Worm (Caenorhabditis elegans) whole organism, young adult: ENCODE measurements around the gene sdhb-1.

Experiments
- B0261.1 ChIP-seq: sonication (generic microtip); optimal IDR thresholded peaks from 2 replicates; lab custom pipeline; 2016; ENCODE audit warnings: mild to moderate bottlenecking, missing genetic modification characterization, moderate library complexity, missing compliant biosample characterization
- B0336.3 ChIP-seq: fragments of 200-800 bp; sonication (Bioruptor generic); IDR thresholded peaks from 2 replicates; pipeline ENCODE4 v1.3.6; 2022; ENCODE audit warnings: missing genetic modification characterization, missing compliant biosample characterization
- C06A6.2 ChIP-seq: fragments of 200-800 bp; sonication (Bioruptor generic); conservative IDR thresholded peaks from 2 replicates; pipeline ENCODE4 v1.3.6; 2022; ENCODE audit warnings: missing genetic modification characterization, missing compliant biosample characterization
- D2030.7 ChIP-seq: fragments of 200-800 bp; sonication (Bioruptor generic); IDR thresholded peaks from 2 replicates; pipeline ENCODE4 v1.3.6; 2022; ENCODE audit warnings: missing genetic modification reagents, missing genetic modification characterization, missing compliant biosample characterization
- F10E7.11 ChIP-seq: sonication (generic microtip); optimal IDR thresholded peaks from 2 replicates; lab custom pipeline; 2017; ENCODE audit warnings: mild to moderate bottlenecking, missing genetic modification characterization, moderate library complexity, missing compliant biosample characterization
- F22D6.2 ChIP-seq: sonication (generic microtip); optimal IDR thresholded peaks from 2 replicates; lab custom pipeline; 2016; ENCODE audit warnings: mild to moderate bottlenecking, missing genetic modification characterization, missing compliant biosample characterization
- F39B2.1 ChIP-seq: fragments of 200-800 bp; sonication (Bioruptor generic); IDR thresholded peaks from 2 replicates; pipeline ENCODE4 v1.3.6; 2022; ENCODE audit warnings: missing genetic modification reagents, missing genetic modification characterization, missing compliant biosample characterization
- F57C9.4 ChIP-seq: sonication (generic microtip); optimal IDR thresholded peaks from 2 replicates; lab custom pipeline; 2017; ENCODE audit warnings: mild to moderate bottlenecking, missing genetic modification characterization, missing compliant biosample characterization
- K11D2.4 ChIP-seq: fragments of 200-800 bp; sonication (Bioruptor generic); IDR thresholded peaks from 2 replicates; pipeline ENCODE4 v1.3.6; 2022; ENCODE audit warnings: missing genetic modification reagents, missing genetic modification characterization, missing compliant biosample characterization
- K12H6.12 ChIP-seq: fragments of 200-800 bp; sonication (Bioruptor generic); optimal IDR thresholded peaks from 2 replicates; lab custom pipeline; 2018; ENCODE audit warnings: mild to moderate bottlenecking, missing genetic modification characterization, missing compliant biosample characterization
- T07F8.4 ChIP-seq: sonication (generic microtip); optimal IDR thresholded peaks from 2 replicates; lab custom pipeline; 2016; ENCODE audit warnings: mild to moderate bottlenecking, missing genetic modification characterization, moderate library complexity, missing compliant biosample characterization
- T26A5.8 ChIP-seq: sonication (generic microtip); optimal IDR thresholded peaks from 2 replicates; lab custom pipeline; 2016; ENCODE audit warnings: missing genetic modification characterization, missing compliant biosample characterization
- ama-1 ChIP-seq, 3 experiments: fragments of 150-350 bp in 1 of 3; sonication (generic microtip) in 2 of 3; optimal IDR thresholded peaks; 2 replicates each; lab custom pipeline; 2014 to 2018; ENCODE audit warnings: missing biosample characterization in 2 of 3, missing genetic modification characterization in 2 of 3, missing genetic modification reagents in 2 of 3
- aptf-2 ChIP-seq: fragments of 200-800 bp; sonication (Bioruptor generic); conservative IDR thresholded peaks from 2 replicates; pipeline ENCODE4 v1.3.6; 2022; ENCODE audit warnings: missing genetic modification reagents, missing genetic modification characterization, missing compliant biosample characterization
- aptf-3 ChIP-seq: fragments of 200-800 bp; sonication (Bioruptor generic); IDR thresholded peaks from 2 replicates; pipeline ENCODE4 v1.3.6; 2022; ENCODE audit warnings: missing genetic modification characterization, missing compliant biosample characterization
- attf-5 ChIP-seq: fragments of 200-800 bp; sonication (Bioruptor generic); optimal IDR thresholded peaks from 2 replicates; lab custom pipeline; 2018; ENCODE audit warnings: mild to moderate bottlenecking, missing genetic modification characterization, missing compliant biosample characterization
- cebp-1 ChIP-seq, 2 experiments: fragments of 200-800 bp in 1 of 2; sonication (Bioruptor generic) in 1 of 2; sonication (generic microtip) in 1 of 2; IDR thresholded peaks in 1 of 2; optimal IDR thresholded peaks in 1 of 2; 2 replicates each; pipeline versions ENCODE4 v1.3.6 to Lab custom; 2017 to 2022; ENCODE audit warnings: missing compliant biosample characterization in 2 of 2, missing genetic modification characterization in 2 of 2, mild to moderate bottlenecking in 1 of 2, missing genetic modification reagents in 1 of 2, moderate library complexity in 1 of 2
- ceh-27 ChIP-seq: fragments of 200-800 bp; sonication (Bioruptor generic); optimal IDR thresholded peaks from 2 replicates; lab custom pipeline; 2018; ENCODE audit warnings: mild to moderate bottlenecking, missing genetic modification characterization, moderate library complexity, missing compliant biosample characterization
- dox-1 ChIP-seq: fragments of 200-800 bp; sonication (Bioruptor generic); IDR thresholded peaks from 2 replicates; pipeline ENCODE4 v1.3.6; 2022; ENCODE audit warnings: missing genetic modification reagents, missing genetic modification characterization, missing compliant biosample characterization
- egl-18 ChIP-seq: fragments of 200-800 bp; sonication (Bioruptor generic); IDR thresholded peaks from 2 replicates; pipeline ENCODE4 v1.3.6; 2022; ENCODE audit warnings: missing genetic modification reagents, missing genetic modification characterization, missing compliant biosample characterization
- egl-44 ChIP-seq: fragments of 200-800 bp; sonication (Bioruptor generic); IDR thresholded peaks from 2 replicates; pipeline ENCODE4 v1.3.6; 2022; ENCODE audit warnings: missing genetic modification reagents, missing genetic modification characterization, missing compliant biosample characterization
- egrh-3 ChIP-seq: fragments of 200-800 bp; sonication (Bioruptor generic); IDR thresholded peaks from 2 replicates; pipeline ENCODE4 v1.3.6; 2022; ENCODE audit warnings: missing genetic modification reagents, missing genetic modification characterization, missing compliant biosample characterization
- ekl-4 ChIP-seq: fragments of 200-800 bp; sonication (Bioruptor generic); IDR thresholded peaks from 2 replicates; pipeline ENCODE4 v1.3.6; 2022; ENCODE audit warnings: missing genetic modification reagents, missing genetic modification characterization, missing compliant biosample characterization
- gei-17 ChIP-seq: fragments of 200-800 bp; sonication (Bioruptor generic); optimal IDR thresholded peaks from 2 replicates; lab custom pipeline; 2018; ENCODE audit warnings: mild to moderate bottlenecking, missing genetic modification characterization, missing compliant biosample characterization
- hmg-1.2 ChIP-seq: fragments of 200-800 bp; sonication (Bioruptor generic); IDR thresholded peaks from 2 replicates; pipeline ENCODE4 v1.3.6; 2022; ENCODE audit warnings: missing genetic modification reagents, missing genetic modification characterization, missing compliant biosample characterization
- hsf-1 ChIP-seq: fragments of 200-800 bp; sonication (Bioruptor generic); IDR thresholded peaks from 2 replicates; pipeline ENCODE4 v1.3.6; 2022; ENCODE audit warnings: missing genetic modification reagents, missing genetic modification characterization, missing compliant biosample characterization
- let-526 ChIP-seq: fragments of 200-800 bp; sonication (Bioruptor generic); IDR thresholded peaks from 2 replicates; pipeline ENCODE4 v1.3.6; 2022; ENCODE audit warnings: missing genetic modification reagents, missing genetic modification characterization, missing compliant biosample characterization
- let-607 ChIP-seq, 2 experiments: fragments of 200-800 bp in 1 of 2; sonication (Bioruptor generic) in 1 of 2; sonication (generic microtip) in 1 of 2; optimal IDR thresholded peaks; 2 replicates each; lab custom pipeline; 2016 to 2018; ENCODE audit warnings: mild to moderate bottlenecking in 2 of 2, missing compliant biosample characterization in 2 of 2, missing genetic modification characterization in 2 of 2, moderate library complexity in 2 of 2, missing genotype in 1 of 2
- lin-40 ChIP-seq: sonication (generic microtip); optimal IDR thresholded peaks from 2 replicates; lab custom pipeline; 2016; ENCODE audit warnings: missing genetic modification characterization, mild to moderate bottlenecking, missing compliant biosample characterization, missing genotype, missing genetic modification reagents
- lir-1 ChIP-seq: fragments of 200-800 bp; sonication (Bioruptor generic); conservative IDR thresholded peaks from 2 replicates; pipeline ENCODE4 v1.3.6; 2022; ENCODE audit warnings: missing genetic modification reagents, missing genetic modification characterization, missing compliant biosample characterization
- mel-28 ChIP-seq: sonication (generic microtip); optimal IDR thresholded peaks from 2 replicates; lab custom pipeline; 2016; ENCODE audit warnings: borderline replicate concordance, mild to moderate bottlenecking, missing genetic modification characterization, missing compliant biosample characterization
- mes-4 ChIP-seq: sonication (generic microtip); optimal IDR thresholded peaks from 2 replicates; lab custom pipeline; 2016; ENCODE audit warnings: missing genotype, missing genetic modification characterization, missing compliant biosample characterization
- mxl-1 ChIP-seq: sonication (generic microtip); optimal IDR thresholded peaks from 2 replicates; lab custom pipeline; 2016; ENCODE audit warnings: missing genetic modification characterization, missing compliant biosample characterization
- nfyb-1 ChIP-seq: fragments of 200-800 bp; sonication (Bioruptor generic); IDR thresholded peaks from 2 replicates; pipeline ENCODE4 v1.3.6; 2022; ENCODE audit warnings: missing genetic modification reagents, missing genetic modification characterization, missing compliant biosample characterization
- nhr-90 ChIP-seq: sonication (generic microtip); optimal IDR thresholded peaks from 2 replicates; lab custom pipeline; 2016; ENCODE audit warnings: missing genotype, mild to moderate bottlenecking, missing genetic modification characterization, missing compliant biosample characterization
- rcor-1 ChIP-seq: fragments of 200-800 bp; sonication (Bioruptor generic); IDR thresholded peaks from 2 replicates; pipeline ENCODE4 v1.3.6; 2022; ENCODE audit warnings: missing genetic modification reagents, missing genetic modification characterization, missing compliant biosample characterization
- rec-8 ChIP-seq, 2 experiments: sonication (generic microtip); optimal IDR thresholded peaks; 2 replicates each; lab custom pipeline; 2016; ENCODE audit warnings: mild to moderate bottlenecking in 2 of 2, missing genetic modification characterization in 2 of 2, missing genetic modification reagents in 2 of 2, missing genotype in 2 of 2, missing biosample characterization in 1 of 2, missing compliant biosample characterization in 1 of 2, moderate library complexity in 1 of 2
- rpc-1 ChIP-seq, 2 experiments: fragments of 150-350 bp in 1 of 2; sonication (generic microtip) in 1 of 2; optimal IDR thresholded peaks; 2 replicates each; lab custom pipeline; 2014 to 2018; ENCODE audit warnings: missing biosample characterization in 1 of 2, missing genetic modification characterization in 1 of 2, missing genetic modification reagents in 1 of 2, missing genotype in 1 of 2
- snpc-1.1 ChIP-seq: sonication (generic microtip); optimal IDR thresholded peaks from 2 replicates; lab custom pipeline; 2017; ENCODE audit warnings: missing genetic modification characterization, mild to moderate bottlenecking, missing compliant biosample characterization, antibody characterized with exemption, moderate library complexity, missing genotype, missing genetic modification reagents; ENCODE audit not compliant: insufficient read depth
- snpc-4 ChIP-seq, 5 experiments: fragments of 150-350 bp in 1 of 5; sonication (generic microtip) in 4 of 5; optimal IDR thresholded peaks; 2 replicates each; lab custom pipeline; 2014 to 2018; ENCODE audit warnings: missing genetic modification characterization in 5 of 5, missing biosample characterization in 3 of 5, antibody characterized with exemption in 2 of 5, mild to moderate bottlenecking in 2 of 5, missing compliant biosample characterization in 2 of 5, missing genotype in 2 of 5, moderate library complexity in 2 of 5, missing genetic modification reagents in 1 of 5
- tbp1 ChIP-seq: fragments of 200-800 bp; sonication (Bioruptor generic); optimal IDR thresholded peaks from 2 replicates; lab custom pipeline; 2018; ENCODE audit warnings: mild to moderate bottlenecking, missing genetic modification characterization, missing compliant biosample characterization
- tbx-9 ChIP-seq: sonication (generic microtip); optimal IDR thresholded peaks from 2 replicates; lab custom pipeline; 2016; ENCODE audit warnings: borderline replicate concordance, missing genetic modification characterization, inconsistent platforms, missing compliant biosample characterization
- xnd-1 ChIP-seq: sonication (generic microtip); optimal IDR thresholded peaks from 2 replicates; lab custom pipeline; 2016; ENCODE audit warnings: missing genotype, missing genetic modification reagents, missing genetic modification characterization, missing compliant biosample characterization
- zfh-2 ChIP-seq: fragments of 200-800 bp; sonication (Bioruptor generic); conservative IDR thresholded peaks from 2 replicates; pipeline ENCODE4 v1.3.6; 2022; ENCODE audit warnings: missing genetic modification reagents, missing genetic modification characterization, missing compliant biosample characterization
- ztf-25 ChIP-seq: fragments of 200-800 bp; sonication (Bioruptor generic); IDR thresholded peaks from 2 replicates; pipeline ENCODE4 v1.3.6; 2022; ENCODE audit warnings: missing genetic modification reagents, missing genetic modification characterization, missing compliant biosample characterization
- ztf-3 ChIP-seq: fragments of 200-800 bp; sonication (Bioruptor generic); optimal IDR thresholded peaks from 2 replicates; lab custom pipeline; 2018; ENCODE audit warnings: mild to moderate bottlenecking, missing genetic modification characterization, missing compliant biosample characterization

sdhb-1 gene

ce11 chrII:9356723-9357122 is 4.2 kb upstream of the sdhb-1 start:
- no peak for TF ChIP-seq F22D6.2 (tag; lab: Kevin White, UChicago)
- TF ChIP-seq rpc-1 (optimal IDR thresholded peaks at IDR 0.05; lab: Kevin White, UChicago) = no peak
- TF ChIP-seq rpc-1 (tag; optimal IDR thresholded peaks at IDR 0.05; lab: Kevin White, UChicago) = no peak
- TF ChIP-seq aptf-2 (GFP tag; lab: Robert Waterston, UW) = no peak
- TF ChIP-seq lir-1 (GFP tag; lab: Robert Waterston, UW) = no peak
- no peak for TF ChIP-seq egl-18
- peak; percentile 83 for TF ChIP-seq hmg-1.2
- 0 out of 2 replicates have a peak, but pooled peaks have one; percentile 54 for TF ChIP-seq nfyb-1 (GFP tag; lab: Robert Waterston, UW)
- peak; percentile 46; the same call in 1 of the 2 replicates for TF ChIP-seq dox-1 (GFP tag; lab: Robert Waterston, UW)
- TF ChIP-seq nhr-90 (tag; lab: Kevin White, UChicago) = no peak
- TF ChIP-seq mxl-1 = no peak
- TF ChIP-seq egl-44 (GFP tag; lab: Robert Waterston, UW) = no peak
- no peak for TF ChIP-seq xnd-1 (tag; lab: Kevin White, UChicago)
- TF ChIP-seq K11D2.4 (GFP tag; lab: Robert Waterston, UW) = no peak
- TF ChIP-seq rec-8 (tag; optimal IDR thresholded peaks at IDR 0.05; lab: Kevin White, UChicago) = no peak
- TF ChIP-seq F57C9.4 (tag; lab: Kevin White, UChicago) = no peak
- no peak for TF ChIP-seq ztf-3 (GFP tag; lab: Kevin White, UChicago)
- peak; percentile 8 for TF ChIP-seq lin-40 (tag; lab: Kevin White, UChicago)
- TF ChIP-seq let-526 (GFP tag; lab: Robert Waterston, UW) = no peak
- no peak for TF ChIP-seq B0261.1 (tag; lab: Kevin White, UChicago)
- TF ChIP-seq aptf-3 (GFP tag; lab: Robert Waterston, UW) = no peak
- TF ChIP-seq zfh-2 (GFP tag; lab: Robert Waterston, UW) = peak; percentile 43; the same call in 1 of the 2 replicates
- no peak for TF ChIP-seq T26A5.8
- TF ChIP-seq ztf-25 (GFP tag; lab: Robert Waterston, UW) = no peak
- TF ChIP-seq ceh-27 = peak; percentile 10
- TF ChIP-seq gei-17 (GFP tag; lab: Kevin White, UChicago) = no peak
- no peak for TF ChIP-seq mel-28 (tag; lab: Kevin White, UChicago)
- TF ChIP-seq C06A6.2 (GFP tag; lab: Robert Waterston, UW) = no peak
- TF ChIP-seq egrh-3 (GFP tag; lab: Robert Waterston, UW) = no peak
- peak; percentile 9 for TF ChIP-seq tbp1 (GFP tag; lab: Kevin White, UChicago)
- no peak for TF ChIP-seq snpc-1.1 (tag; lab: Kevin White, UChicago)
- no peak for TF ChIP-seq hsf-1 (GFP tag; lab: Robert Waterston, UW)
- no peak for TF ChIP-seq D2030.7 (GFP tag; lab: Robert Waterston, UW)
- TF ChIP-seq let-607 (tag; optimal IDR thresholded peaks at IDR 0.05; lab: Kevin White, UChicago) = no peak
- no peak for TF ChIP-seq snpc-4 (GFP tag; optimal IDR thresholded peaks at IDR 0.05; lab: Kevin White, UChicago)
- no peak for TF ChIP-seq snpc-4 (tag; optimal IDR thresholded peaks at IDR 0.05; lab: Kevin White, UChicago)
- TF ChIP-seq ekl-4 (GFP tag; lab: Robert Waterston, UW) = 0 out of 2 replicates have a peak, but pooled peaks have one; percentile 23
- peak; percentile 39 for TF ChIP-seq attf-5 (GFP tag; lab: Kevin White, UChicago)
- no peak for TF ChIP-seq cebp-1 (GFP tag; IDR thresholded peaks at IDR 0.05; lab: Robert Waterston, UW)
- TF ChIP-seq cebp-1 (tag; optimal IDR thresholded peaks at IDR 0.05; lab: Kevin White, UChicago) = peak; percentile 43
- no peak for TF ChIP-seq tbx-9
- TF ChIP-seq F10E7.11 = no peak
- TF ChIP-seq rcor-1 (GFP tag; lab: Robert Waterston, UW) = 0 out of 2 replicates have a peak, but pooled peaks have one; percentile 8
- no peak for TF ChIP-seq K12H6.12
- TF ChIP-seq mes-4 (tag; lab: Kevin White, UChicago) = no peak
- TF ChIP-seq B0336.3 (GFP tag; lab: Robert Waterston, UW) = no peak
- no peak for TF ChIP-seq ama-1 (optimal IDR thresholded peaks at IDR 0.05; lab: Kevin White, UChicago)
- no peak for TF ChIP-seq ama-1 (GFP tag; optimal IDR thresholded peaks at IDR 0.05; lab: Kevin White, UChicago)
- no peak for TF ChIP-seq F39B2.1 (GFP tag; lab: Robert Waterston, UW)
- no peak for TF ChIP-seq T07F8.4 (tag; lab: Kevin White, UChicago)
